Worm (Caenorhabditis elegans): Measurements from ENCODE around the gene W07G4.8.

W07G4.8 gene

DNA sequence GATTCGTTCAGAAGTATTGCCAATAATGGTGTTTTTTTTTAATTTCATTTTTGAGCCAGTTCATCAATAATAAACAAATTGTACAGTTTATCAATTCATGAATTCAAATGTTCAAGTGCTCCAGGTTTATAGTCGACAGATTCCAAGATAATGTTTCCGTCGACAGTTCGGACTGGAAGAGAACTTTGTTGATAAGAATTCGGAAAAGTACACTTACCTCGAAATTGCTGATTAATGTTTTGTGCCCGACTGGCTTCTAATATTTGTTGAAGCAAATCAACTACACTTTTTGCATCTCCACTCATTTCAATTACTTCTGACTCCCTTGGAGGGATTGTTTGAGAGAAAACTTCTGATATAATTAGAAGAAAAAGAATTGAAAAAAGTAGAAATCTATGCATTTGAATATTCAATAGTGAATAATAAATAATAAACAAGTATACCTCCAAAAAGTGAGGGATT, at the start of gene W07G4.8:
TSS of gene W07G4.8 (minus strand) at position 412 of the 462 bp plus-strand sequence.
- no peak for TF ChIP-seq Y67H2A.10 (GFP tag; conservative IDR thresholded peaks at IDR 0.05)
- TF ChIP-seq F37B4.10 (GFP tag; IDR thresholded peaks at IDR 0.05), result no peak
- TF ChIP-seq Y53F4B.3 (GFP tag; IDR thresholded peaks at IDR 0.05), result no peak
- TF ChIP-seq hrde-1 (tag; optimal IDR thresholded peaks at IDR 0.05; ENCODE audit: borderline replicate concordance), result no peak
- no peak for TF ChIP-seq lin-26 (GFP tag; IDR thresholded peaks at IDR 0.05)
- TF ChIP-seq ZK185.1 (tag; optimal IDR thresholded peaks at IDR 0.05; ENCODE audit: poor library complexity, severe bottlenecking), result peak; percentile 26
- no peak for TF ChIP-seq ztf-22 (GFP tag; optimal IDR thresholded peaks at IDR 0.05)
- no peak for TF ChIP-seq dox-1 (GFP tag; IDR thresholded peaks at IDR 0.05)
- TF ChIP-seq nhr-80 (tag; optimal IDR thresholded peaks at IDR 0.05), result peak; percentile 83
- no peak for TF ChIP-seq F22D6.2 (tag; optimal IDR thresholded peaks at IDR 0.05)
- no peak for TF ChIP-seq Y95B8A.8 (GFP tag; IDR thresholded peaks at IDR 0.05)
- TF ChIP-seq rec-8 (tag; optimal IDR thresholded peaks at IDR 0.05), result no peak
- no peak for TF ChIP-seq nhr-179 (tag; optimal IDR thresholded peaks at IDR 0.05)
- no peak for TF ChIP-seq lin-40 (tag; optimal IDR thresholded peaks at IDR 0.05)
- no peak for TF ChIP-seq ztf-18 (tag; optimal IDR thresholded peaks at IDR 0.05)

DNA sequence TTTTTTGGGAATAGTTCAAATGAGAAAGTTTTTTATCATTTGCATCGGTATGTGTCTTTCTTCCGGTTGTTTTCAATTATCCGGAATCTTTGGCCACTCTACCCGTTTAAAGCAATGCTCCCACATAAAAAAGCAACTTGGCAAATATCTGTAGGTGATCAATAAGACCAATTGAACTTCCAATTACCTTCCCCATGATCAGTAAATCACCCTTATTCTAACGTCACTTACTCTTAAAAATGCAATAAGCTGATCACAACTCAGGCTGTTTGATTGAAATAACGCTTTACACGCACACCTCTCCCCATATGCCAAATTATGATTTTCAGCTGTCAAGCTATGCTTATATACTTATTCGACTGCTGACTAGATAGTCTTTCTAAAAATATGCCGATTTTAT, 46.3 kb upstream of the W07G4.8 start, which contains the start of gene C34B4.5:
TSS of gene C34B4.5 (plus strand) at position 301 of the 400 bp plus-strand sequence.
- TF ChIP-seq nhr-120 (GFP tag; IDR thresholded peaks at IDR 0.05), result no peak
- TF ChIP-seq ceh-91 (GFP tag; IDR thresholded peaks at IDR 0.05), result no peak
- TF ChIP-seq athp-1 (tag; optimal IDR thresholded peaks at IDR 0.05), result no peak
- no peak for TF ChIP-seq sptf-2 (GFP tag; optimal IDR thresholded peaks at IDR 0.05)
- TF ChIP-seq zfh-2 (GFP tag; conservative IDR thresholded peaks at IDR 0.05), result no peak
- no peak for TF ChIP-seq ceh-100 (GFP tag; IDR thresholded peaks at IDR 0.05)
- no peak for TF ChIP-seq lin-35 (GFP tag; optimal IDR thresholded peaks at IDR 0.05)
- no peak for TF ChIP-seq attf-5 (GFP tag; optimal IDR thresholded peaks at IDR 0.05)
- TF ChIP-seq ztf-3 (GFP tag; optimal IDR thresholded peaks at IDR 0.05), result no peak
- TF ChIP-seq lsl-1 (GFP tag; optimal IDR thresholded peaks at IDR 0.05), result no peak
- TF ChIP-seq unc-62 (GFP tag; optimal IDR thresholded peaks at IDR 0.05), result no peak
- no peak for TF ChIP-seq F37B4.10 (GFP tag; IDR thresholded peaks at IDR 0.05)
- no peak for TF ChIP-seq lag-1 (GFP tag; IDR thresholded peaks at IDR 0.05)
- no peak for TF ChIP-seq ztf-26 (tag; optimal IDR thresholded peaks at IDR 0.05)

DNA sequence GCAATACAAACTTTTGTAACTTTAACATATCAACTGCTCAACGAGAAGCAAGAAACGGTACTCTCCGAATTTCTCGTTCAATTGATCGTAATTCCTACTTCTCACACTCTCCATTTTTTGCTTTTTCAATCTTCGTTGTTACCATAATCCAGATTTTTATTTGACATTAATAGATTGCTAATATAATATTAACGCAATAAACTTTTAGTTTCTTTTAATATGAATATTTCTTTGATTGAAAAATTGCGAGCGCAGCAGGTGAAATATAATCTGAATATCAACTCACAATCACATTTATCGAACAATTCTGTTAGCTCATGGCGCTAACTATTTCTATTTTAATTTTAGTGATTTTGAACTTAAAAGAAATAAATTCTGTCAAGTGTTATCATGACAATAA, 43.0 kb upstream of the W07G4.8 start, which contains the start of gene lurp-4:
TSS of gene lurp-4 (plus strand) at position 301 of the 400 bp plus-strand sequence.
- TF ChIP-seq F52B5.7 (tag; optimal IDR thresholded peaks at IDR 0.05), result no peak
- no peak for TF ChIP-seq ztf-26 (tag; optimal IDR thresholded peaks at IDR 0.05)
- no peak for TF ChIP-seq mcd-1 (GFP tag; IDR thresholded peaks at IDR 0.05)
- no peak for TF ChIP-seq let-607 (tag; optimal IDR thresholded peaks at IDR 0.05)
- no peak for TF ChIP-seq ztf-6 (GFP tag; IDR thresholded peaks at IDR 0.05)
- no peak for TF ChIP-seq hlh-26 (GFP tag; conservative IDR thresholded peaks at IDR 0.05)
- TF ChIP-seq nfya-1 (tag; optimal IDR thresholded peaks at IDR 0.05; ENCODE audit: borderline replicate concordance, insufficient read depth), result no peak

Data from whole organism, young adult.